Worm (Caenorhabditis elegans): ENCODE measurements around the gene bcat-1.

- no peak for TF ChIP-seq ceh-13 (GFP tag; optimal IDR thresholded peaks at IDR 0.05)
- TF ChIP-seq tbx-11 (GFP tag; IDR thresholded peaks at IDR 0.05): no peak
- TF ChIP-seq F13C5.2 (tag; optimal IDR thresholded peaks at IDR 0.05): no peak
- no peak for TF ChIP-seq hnd-1 (tag; optimal IDR thresholded peaks at IDR 0.05)
- no peak for TF ChIP-seq ama-1 (optimal IDR thresholded peaks at IDR 0.05)
- TF ChIP-seq sea-1 (GFP tag; conservative IDR thresholded peaks at IDR 0.05): no peak
- no peak for TF ChIP-seq B0310.2 (tag; optimal IDR thresholded peaks at IDR 0.05)
- TF ChIP-seq ets-7 (tag; optimal IDR thresholded peaks at IDR 0.05): no peak
- no peak for TF ChIP-seq flt-1 (GFP tag; IDR thresholded peaks at IDR 0.05)
- no peak for TF ChIP-seq ceh-36 (tag; optimal IDR thresholded peaks at IDR 0.05)
- no peak for TF ChIP-seq aly-1 (tag; optimal IDR thresholded peaks at IDR 0.05)
- no peak for TF ChIP-seq hmbx-1 (tag; optimal IDR thresholded peaks at IDR 0.05)
Observed at ce11 chrX:12911235-12911634, 34.0 kb downstream of the bcat-1 start.

All from whole organism, early embryonic.